Worm (Caenorhabditis elegans) whole organism, L4/young adult: Measurements from ENCODE around the gene ant-1.3.

Experiments
- W03F9.2 ChIP-seq: fragments of 150-350 bp; optimal IDR thresholded peaks from 2 replicates; lab custom pipeline; 2014; ENCODE audit warnings: missing biosample characterization, missing genetic modification characterization
- him-1 ChIP-seq: sonication (generic microtip); optimal IDR thresholded peaks from 2 replicates; lab custom pipeline; 2016; ENCODE audit warnings: missing genotype, missing genetic modification reagents, missing genetic modification characterization, missing compliant biosample characterization

ce11 chrIV:9659999-9660398 lies 49.1 kb downstream of the ant-1.3 start:
- TF ChIP-seq him-1 (tag; lab: Kevin White, UChicago) (no peak), W03F9.2 (tag; lab: Kevin White, UChicago) (no peak)
